Worm (Caenorhabditis elegans) whole organism, early embryonic: ENCODE data around the gene ZK112.4.

Source experiments
- ama-1 ChIP-seq: fragments of 150-350 bp; optimal IDR thresholded peaks from 2 replicates; lab custom pipeline; 2014
- ets-7 ChIP-seq: sonication (generic microtip); optimal IDR thresholded peaks from 2 replicates; lab custom pipeline; 2016; ENCODE audit warnings: missing genotype, missing genetic modification characterization, missing compliant biosample characterization

- TF ChIP-seq ama-1 (lab: Kevin White, UChicago), result no peak
- no peak for TF ChIP-seq ets-7
These were observed 49.5 kb upstream of the ZK112.4 start for ce11 chrIII:7779313-7779712.
